Worm (Caenorhabditis elegans): ENCODE data around the gene col-142.

ce11 chrV:6806340-6806739, 24.6 kb upstream of the col-142 start, which contains the start of gene dmsr-12:
- TF ChIP-seq nhr-179 (tag; optimal IDR thresholded peaks at IDR 0.05), result no peak
- no peak for TF ChIP-seq unc-62 (GFP tag; optimal IDR thresholded peaks at IDR 0.05)
- TF ChIP-seq Y95B8A.8 (GFP tag; IDR thresholded peaks at IDR 0.05), result no peak
- no peak for TF ChIP-seq rec-8 (tag; optimal IDR thresholded peaks at IDR 0.05)
- TF ChIP-seq F39B2.1 (GFP tag; IDR thresholded peaks at IDR 0.05), result no peak
- TF ChIP-seq lin-35 (GFP tag; optimal IDR thresholded peaks at IDR 0.05), result no peak
- TF ChIP-seq Y53G8AR.9 (GFP tag; conservative IDR thresholded peaks at IDR 0.05), result no peak

Data from whole organism, young adult.